Worm (Caenorhabditis elegans) whole organism, L2 larva: Measurements from ENCODE around the gene mec-3.

ENCODE experiments used
- C34F6.9 ChIP-seq: fragments of 150-350 bp; optimal IDR thresholded peaks from 2 replicates; lab custom pipeline; 2014; ENCODE audit warnings: missing biosample characterization, missing genetic modification characterization
- F13H6.1 ChIP-seq: sonication (generic microtip); optimal IDR thresholded peaks from 2 replicates; lab custom pipeline; 2016; ENCODE audit warnings: missing genetic modification characterization, missing compliant biosample characterization
- R02D3.7 ChIP-seq: fragments of 150-350 bp; optimal IDR thresholded peaks from 2 replicates; lab custom pipeline; 2014; ENCODE audit warnings: missing biosample characterization, missing genetic modification characterization
- Y55F3AM.14 ChIP-seq: fragments of 200-800 bp; sonication (Bioruptor generic); optimal IDR thresholded peaks from 2 replicates; lab custom pipeline; 2018; ENCODE audit warnings: mild to moderate bottlenecking, missing genetic modification characterization, missing compliant biosample characterization
- ZK546.5 ChIP-seq: sonication (generic microtip); optimal IDR thresholded peaks from 2 replicates; lab custom pipeline; 2017; ENCODE audit warnings: missing biosample characterization, missing genetic modification characterization
- alr-1 ChIP-seq: fragments of 150-350 bp; optimal IDR thresholded peaks from 2 replicates; lab custom pipeline; 2014; ENCODE audit warnings: missing biosample characterization, missing genetic modification characterization
- aly-2 ChIP-seq: fragments of 150-350 bp; optimal IDR thresholded peaks from 2 replicates; lab custom pipeline; 2014; ENCODE audit warnings: missing biosample characterization, missing genetic modification characterization
- ama-1 ChIP-seq: fragments of 150-350 bp; optimal IDR thresholded peaks from 2 replicates; lab custom pipeline; 2018; ENCODE audit warnings: inconsistent platforms
- blmp-1 ChIP-seq: sonication (generic microtip); optimal IDR thresholded peaks from 2 replicates; lab custom pipeline; 2017; ENCODE audit warnings: missing genetic modification characterization, mild to moderate bottlenecking, missing compliant biosample characterization, antibody characterized with exemption, moderate library complexity; ENCODE audit not compliant: insufficient read depth
- ceh-16 ChIP-seq: fragments of 150-350 bp; optimal IDR thresholded peaks from 2 replicates; lab custom pipeline; 2014; ENCODE audit warnings: missing biosample characterization, missing genetic modification characterization
- ceh-82 ChIP-seq: fragments of 150-350 bp; optimal IDR thresholded peaks from 2 replicates; lab custom pipeline; 2014; ENCODE audit warnings: missing biosample characterization, missing genetic modification characterization
- crh-2 ChIP-seq: sonication (generic microtip); optimal IDR thresholded peaks from 2 replicates; lab custom pipeline; 2017; ENCODE audit warnings: missing biosample characterization, missing genetic modification characterization
- dmd-4 ChIP-seq: sonication (generic microtip); optimal IDR thresholded peaks from 2 replicates; lab custom pipeline; 2017; ENCODE audit warnings: missing biosample characterization, missing genetic modification characterization
- egl-27 ChIP-seq: sonication (generic microtip); optimal IDR thresholded peaks from 3 replicates; lab custom pipeline; 2017; ENCODE audit warnings: missing biosample characterization, missing genetic modification reagents, missing genetic modification characterization
- elt-1 ChIP-seq: fragments of 150-350 bp; optimal IDR thresholded peaks from 2 replicates; lab custom pipeline; 2014; ENCODE audit warnings: missing biosample characterization, missing genetic modification characterization
- elt-3 ChIP-seq: sonication (generic microtip); optimal IDR thresholded peaks from 2 replicates; lab custom pipeline; 2017; ENCODE audit warnings: missing biosample characterization, missing genetic modification characterization
- gmeb-1 ChIP-seq: fragments of 150-350 bp; optimal IDR thresholded peaks from 2 replicates; lab custom pipeline; 2014; ENCODE audit warnings: missing biosample characterization, missing genetic modification characterization
- lin-11 ChIP-seq: fragments of 150-350 bp; sonication (generic microtip); optimal IDR thresholded peaks from 2 replicates; lab custom pipeline; 2014; ENCODE audit warnings: missing biosample characterization, missing genetic modification characterization, inconsistent platforms, mixed read lengths
- lin-13 ChIP-seq: fragments of 150-350 bp; optimal IDR thresholded peaks from 2 replicates; lab custom pipeline; 2014; ENCODE audit warnings: missing biosample characterization, missing genetic modification reagents, missing genetic modification characterization
- lin-39 ChIP-seq: fragments of 150-350 bp; optimal IDR thresholded peaks from 2 replicates; lab custom pipeline; 2014; ENCODE audit warnings: missing biosample characterization, missing genetic modification reagents, missing genetic modification characterization
- lsy-2 ChIP-seq, 2 experiments: fragments of 150-350 bp in 1 of 2; sonication (generic microtip) in 1 of 2; optimal IDR thresholded peaks; 2 replicates each; lab custom pipeline; 2014 to 2017; ENCODE audit warnings: missing biosample characterization in 2 of 2, missing genetic modification characterization in 2 of 2
- mab-5 ChIP-seq: fragments of 150-350 bp; optimal IDR thresholded peaks from 2 replicates; lab custom pipeline; 2014; ENCODE audit warnings: missing biosample characterization, missing genetic modification characterization
- mbf-1 ChIP-seq: sonication (generic microtip); optimal IDR thresholded peaks from 2 replicates; lab custom pipeline; 2017; ENCODE audit warnings: missing biosample characterization, missing genetic modification characterization
- mdl-1 ChIP-seq, 2 experiments: fragments of 150-350 bp in 1 of 2; sonication (generic microtip) in 1 of 2; optimal IDR thresholded peaks; 2 replicates each; lab custom pipeline; 2017; ENCODE audit warnings: missing biosample characterization in 2 of 2, missing genetic modification characterization in 2 of 2
- nhr-10 ChIP-seq: sonication (generic microtip); optimal IDR thresholded peaks from 2 replicates; lab custom pipeline; 2017; ENCODE audit warnings: missing biosample characterization, missing genetic modification characterization
- nhr-11 ChIP-seq: fragments of 150-350 bp; optimal IDR thresholded peaks from 2 replicates; lab custom pipeline; 2014; ENCODE audit warnings: missing biosample characterization, missing genetic modification characterization
- nhr-12 ChIP-seq: fragments of 150-350 bp; optimal IDR thresholded peaks from 2 replicates; lab custom pipeline; 2014; ENCODE audit warnings: missing biosample characterization, missing genetic modification characterization
- nhr-129 ChIP-seq: fragments of 150-350 bp; optimal IDR thresholded peaks from 2 replicates; lab custom pipeline; 2014; ENCODE audit warnings: missing biosample characterization, missing genetic modification characterization
- nhr-21 ChIP-seq: fragments of 150-350 bp; optimal IDR thresholded peaks from 2 replicates; lab custom pipeline; 2014; ENCODE audit warnings: missing biosample characterization, missing genetic modification characterization
- nhr-23 ChIP-seq: fragments of 150-350 bp; optimal IDR thresholded peaks from 2 replicates; lab custom pipeline; 2014; ENCODE audit warnings: missing biosample characterization, missing genetic modification reagents, missing genetic modification characterization
- nhr-237 ChIP-seq: fragments of 150-350 bp; optimal IDR thresholded peaks from 2 replicates; lab custom pipeline; 2014; ENCODE audit warnings: missing biosample characterization, missing genetic modification characterization
- nhr-6 ChIP-seq: fragments of 150-350 bp; optimal IDR thresholded peaks from 2 replicates; lab custom pipeline; 2014; ENCODE audit warnings: missing biosample characterization, missing genetic modification characterization
- nhr-77 ChIP-seq: fragments of 150-350 bp; optimal IDR thresholded peaks from 2 replicates; lab custom pipeline; 2014; ENCODE audit warnings: missing biosample characterization, missing genetic modification characterization
- peb-1 ChIP-seq: fragments of 150-350 bp; optimal IDR thresholded peaks from 2 replicates; lab custom pipeline; 2014; ENCODE audit warnings: missing biosample characterization, missing genetic modification characterization
- sem-4 ChIP-seq: fragments of 150-350 bp; optimal IDR thresholded peaks from 2 replicates; lab custom pipeline; 2014; ENCODE audit warnings: missing biosample characterization, missing genetic modification reagents, missing genetic modification characterization
- skn-1 ChIP-seq: sonication (generic microtip); optimal IDR thresholded peaks from 2 replicates; lab custom pipeline; 2017; ENCODE audit warnings: missing biosample characterization, missing genetic modification characterization
- sma-3 ChIP-seq: sonication (generic microtip); optimal IDR thresholded peaks from 2 replicates; lab custom pipeline; 2016; ENCODE audit warnings: missing genetic modification reagents, missing genetic modification characterization, missing compliant biosample characterization
- sma-9 ChIP-seq, 2 experiments: fragments of 150-350 bp in 1 of 2; sonication (generic microtip) in 1 of 2; optimal IDR thresholded peaks; 2 replicates each; lab custom pipeline; 2014 to 2016; ENCODE audit warnings: missing genetic modification characterization in 2 of 2, mild to moderate bottlenecking in 1 of 2, missing biosample characterization in 1 of 2, missing compliant biosample characterization in 1 of 2, missing genetic modification reagents in 1 of 2, moderate library complexity in 1 of 2
- snpc-4 ChIP-seq: fragments of 150-350 bp; optimal IDR thresholded peaks from 2 replicates; lab custom pipeline; 2014; ENCODE audit warnings: missing biosample characterization, missing genetic modification characterization
- unc-39 ChIP-seq: fragments of 150-350 bp; optimal IDR thresholded peaks from 2 replicates; lab custom pipeline; 2014; ENCODE audit warnings: missing biosample characterization, missing genetic modification characterization
- unc-55 ChIP-seq: fragments of 150-350 bp; sonication (generic microtip); optimal IDR thresholded peaks from 3 replicates; lab custom pipeline; 2014; ENCODE audit warnings: missing biosample characterization, missing genetic modification reagents, missing genetic modification characterization
- unc-62 ChIP-seq: fragments of 150-350 bp; optimal IDR thresholded peaks from 2 replicates; lab custom pipeline; 2014; ENCODE audit warnings: missing biosample characterization, missing genetic modification reagents, missing genetic modification characterization
- zag-1 ChIP-seq: fragments of 150-350 bp; optimal IDR thresholded peaks from 2 replicates; lab custom pipeline; 2014; ENCODE audit warnings: missing biosample characterization, missing genetic modification characterization
- ztf-1 ChIP-seq: fragments of 200-800 bp; sonication (Bioruptor generic); conservative IDR thresholded peaks from 2 replicates; pipeline ENCODE4 v1.3.6; 2022; ENCODE audit warnings: missing genetic modification characterization, missing compliant biosample characterization
- ztf-4 ChIP-seq: fragments of 150-350 bp; optimal IDR thresholded peaks from 2 replicates; lab custom pipeline; 2014; ENCODE audit warnings: missing biosample characterization, missing genetic modification characterization

The mec-3 gene

ce11 chrIV:10502345-10502744 is 40.7 kb upstream of the mec-3 start (continued):
- TF ChIP-seq unc-62 (GFP tag; lab: Kevin White, UChicago), result no peak

- no peak for TF ChIP-seq unc-62 (GFP tag; lab: Kevin White, UChicago)
- TF ChIP-seq mab-5, result no peak
- TF ChIP-seq sma-3, result no peak
- TF ChIP-seq ztf-4 (tag; lab: Kevin White, UChicago), result no peak
- TF ChIP-seq, all 48 proteins: peak for 0
Measured at ce11 chrIV:10501550-10502240, 40.0 kb upstream of the mec-3 start, which contains the start of gene tax-6. Gene tax-6 (minus strand): TSS chrIV:10501600.

ce11 chrIV:10500481-10500880 is 38.8 kb upstream of the mec-3 start:
- no peak for TF ChIP-seq mbf-1 (tag; lab: Kevin White, UChicago)
- TF ChIP-seq lsy-2 (tag; optimal IDR thresholded peaks at IDR 0.05; lab: Kevin White, UChicago), result no peak
- TF ChIP-seq C34F6.9 (tag; lab: Kevin White, UChicago), result no peak
- no peak for TF ChIP-seq mdl-1 (tag; optimal IDR thresholded peaks at IDR 0.05; lab: Kevin White, UChicago)
- no peak for TF ChIP-seq nhr-21 (tag; lab: Kevin White, UChicago)
- no peak for TF ChIP-seq nhr-10 (tag; lab: Kevin White, UChicago)
- TF ChIP-seq ZK546.5 (tag; lab: Kevin White, UChicago), result no peak
- no peak for TF ChIP-seq snpc-4 (tag; lab: Kevin White, UChicago)
- no peak for TF ChIP-seq ceh-82 (tag; lab: Kevin White, UChicago)
- TF ChIP-seq aly-2 (tag; lab: Kevin White, UChicago), result no peak

ce11 chrIV:10499948-10500356 is 38.3 kb upstream of the mec-3 start:
- TF ChIP-seq nhr-129 (tag; lab: Kevin White, UChicago) (peak; percentile 55), crh-2 (tag; lab: Kevin White, UChicago) (peak; percentile 38), nhr-23 (tag; lab: Kevin White, UChicago) (no peak), mab-5 (no peak), nhr-6 (tag; lab: Kevin White, UChicago) (no peak), ztf-1 (GFP tag; lab: Robert Waterston, UW) (no peak), mdl-1 (tag; optimal IDR thresholded peaks at IDR 0.05; lab: Kevin White, UChicago) (peak in 1 of 2 experiments; percentile 38), aly-2 (tag; lab: Kevin White, UChicago) (no peak), nhr-10 (tag; lab: Kevin White, UChicago) (no peak), sem-4 (peak; percentile 31), snpc-4 (tag; lab: Kevin White, UChicago) (no peak), lin-13 (peak; percentile 38), sma-3 (no peak), lin-11 (tag; lab: Kevin White, UChicago) (peak; percentile 58), alr-1 (tag; lab: Kevin White, UChicago) (no peak), ceh-16 (tag; lab: Kevin White, UChicago) (no peak), nhr-237 (tag; lab: Kevin White, UChicago) (no peak), lin-39 (no peak), C34F6.9 (tag; lab: Kevin White, UChicago) (peak; percentile 82), mbf-1 (tag; lab: Kevin White, UChicago) (no peak), gmeb-1 (tag; lab: Kevin White, UChicago) (no peak), elt-1 (no peak), lsy-2 (tag; optimal IDR thresholded peaks at IDR 0.05; lab: Kevin White, UChicago) (peak in 1 of 2 experiments; percentile 64), nhr-12 (no peak), unc-39 (tag; lab: Kevin White, UChicago) (peak; percentile 48), sma-9 (GFP tag; optimal IDR thresholded peaks at IDR 0.05; lab: Kevin White, UChicago) (peak; percentile 51), sma-9 (tag; optimal IDR thresholded peaks at IDR 0.05; lab: Kevin White, UChicago) (no peak), nhr-77 (tag; lab: Kevin White, UChicago) (no peak), ztf-4 (tag; lab: Kevin White, UChicago) (peak; percentile 54), unc-62 (GFP tag; lab: Kevin White, UChicago) (no peak), nhr-21 (tag; lab: Kevin White, UChicago) (peak; percentile 19), elt-3 (tag; lab: Kevin White, UChicago) (no peak), dmd-4 (tag; lab: Kevin White, UChicago) (no peak), R02D3.7 (tag; lab: Kevin White, UChicago) (no peak), Y55F3AM.14 (GFP tag; lab: Kevin White, UChicago) (peak; percentile 19), ZK546.5 (tag; lab: Kevin White, UChicago) (no peak), nhr-11 (no peak), peb-1 (no peak), blmp-1 (no peak), unc-55 (GFP tag; lab: Kevin White, UChicago) (peak; percentile 94), ama-1 (no peak), F13H6.1 (tag; lab: Kevin White, UChicago) (peak; percentile 76), egl-27 (peak; percentile 8), skn-1 (tag; lab: Kevin White, UChicago) (no peak), zag-1 (tag; lab: Kevin White, UChicago) (peak; percentile 81)
